Fruit fly (Drosophila melanogaster): ENCODE measurements around the gene CG34398.
A peak's percentile ranks its signal among the peaks of the same experiment; 100 is the strongest.

CG34398 gene

dm6 chr2L:8937003-8937402 is 38.4 kb downstream of the CG34398 start, which contains the start of gene Tsp29Fb:
Gene Tsp29Fb (plus strand): TSS chr2L:8937390.
- no peak for TF ChIP-seq CG8478 (optimal IDR thresholded peaks at IDR 0.05)
- TF ChIP-seq CTCF (optimal IDR thresholded peaks at IDR 0.05) = no peak

- TF ChIP-seq CG8478 (optimal IDR thresholded peaks at IDR 0.05) = no peak
- no peak for TF ChIP-seq CTCF (optimal IDR thresholded peaks at IDR 0.05)
Measured at dm6 chr2L:8937837-8938413, 39.3 kb downstream of the CG34398 start.

dm6 chr2L:8940680-8941079 is 42.1 kb downstream of the CG34398 start:
- no peak for TF ChIP-seq CG8478 (optimal IDR thresholded peaks at IDR 0.05)
- TF ChIP-seq CTCF (optimal IDR thresholded peaks at IDR 0.05) = no peak

dm6 chr2L:8941736-8942337 is 43.3 kb downstream of the CG34398 start, which contains the start of gene Argl:
Gene Argl (minus strand): TSS chr2L:8942105.
- TF ChIP-seq CTCF (optimal IDR thresholded peaks at IDR 0.05) (no peak), CG8478 (optimal IDR thresholded peaks at IDR 0.05) (no peak)

- TF ChIP-seq CTCF (optimal IDR thresholded peaks at IDR 0.05) (peak in 1 of 2 experiments; percentile 31), CG8478 (optimal IDR thresholded peaks at IDR 0.05) (no peak)
Measured at dm6 chr2L:8943110-8943509, 44.5 kb downstream of the CG34398 start, which contains the start of gene CG9515. Gene CG9515 (minus strand): TSS chr2L:8943257.

dm6 chr2L:8946718-8947316 is 48.2 kb downstream of the CG34398 start, which contains the start of gene CG46397:
Gene CG46397 (plus strand): TSS chr2L:8947266.
- TF ChIP-seq CG8478 (optimal IDR thresholded peaks at IDR 0.05) = no peak
- no peak for TF ChIP-seq CTCF (optimal IDR thresholded peaks at IDR 0.05)

- no peak for TF ChIP-seq CTCF (optimal IDR thresholded peaks at IDR 0.05)
- no peak for TF ChIP-seq CG8478 (optimal IDR thresholded peaks at IDR 0.05)
Measured at dm6 chr2L:8947989-8948388, 49.4 kb downstream of the CG34398 start.

dm6 chr2L:8948650-8949049 is 50.1 kb downstream of the CG34398 start:
- TF ChIP-seq CTCF (optimal IDR thresholded peaks at IDR 0.05) (no peak), CG8478 (optimal IDR thresholded peaks at IDR 0.05) (no peak)

- TF ChIP-seq CG8478 (optimal IDR thresholded peaks at IDR 0.05) = no peak
- no peak for TF ChIP-seq CTCF (optimal IDR thresholded peaks at IDR 0.05)
Measured at dm6 chr2L:8949919-8950722, 51.5 kb downstream of the CG34398 start.

dm6 chr2L:8951184-8951934 is 52.8 kb downstream of the CG34398 start, which contains the start of gene C1GalTA:
Gene C1GalTA (minus strand): TSS chr2L:8951216.
- TF ChIP-seq CTCF (optimal IDR thresholded peaks at IDR 0.05) (no peak), CG8478 (optimal IDR thresholded peaks at IDR 0.05) (peak; percentile 1)

- TF ChIP-seq CTCF (optimal IDR thresholded peaks at IDR 0.05) = peak; percentile 47 to 55
- TF ChIP-seq CG8478 (optimal IDR thresholded peaks at IDR 0.05) = no peak
Measured at dm6 chr2L:8952194-8953037, 53.8 kb downstream of the CG34398 start.

- TF ChIP-seq CTCF (optimal IDR thresholded peaks at IDR 0.05) (no peak), CG8478 (optimal IDR thresholded peaks at IDR 0.05) (no peak)
Measured at dm6 chr2L:8955597-8956335, 57.2 kb downstream of the CG34398 start.

- TF ChIP-seq CTCF (optimal IDR thresholded peaks at IDR 0.05) (no peak), CG8478 (optimal IDR thresholded peaks at IDR 0.05) (no peak)
Measured at dm6 chr2L:8956336-8956726, 57.7 kb downstream of the CG34398 start.
